Fruit fly (Drosophila melanogaster) whole organism, pupa: Measurements from ENCODE around the gene Xport-B.
A peak's percentile ranks its signal among the peaks of the same experiment; 100 is the strongest.

Experiments
- CG10348 ChIP-seq: fragments of 200-800 bp; sonication (Bioruptor generic); IDR thresholded peaks from 2 replicates; pipeline ENCODE4 v1.3.6; 2022; ENCODE audit warnings: missing biosample characterization, missing genetic modification characterization
- CG12605 ChIP-seq: fragments of 200-800 bp; sonication (Bioruptor generic); IDR thresholded peaks from 2 replicates; pipeline ENCODE4 v1.3.6; 2022; ENCODE audit warnings: missing biosample characterization, missing genetic modification characterization
- CG13204 ChIP-seq: fragments of 200-800 bp; sonication (Bioruptor generic); optimal IDR thresholded peaks from 2 replicates; lab custom pipeline; 2018; ENCODE audit warnings: missing biosample characterization, mild to moderate bottlenecking, missing genetic modification characterization, moderate library complexity
- CG14655 ChIP-seq: fragments of 200-800 bp; sonication (Bioruptor generic); optimal IDR thresholded peaks from 3 replicates; lab custom pipeline; 2017; ENCODE audit warnings: mild to moderate bottlenecking, missing biosample characterization, missing genetic modification reagents, missing genetic modification characterization
- CG15710 ChIP-seq: fragments of 200-800 bp; sonication (Bioruptor generic); optimal IDR thresholded peaks from 2 replicates; lab custom pipeline; 2018; ENCODE audit warnings: missing biosample characterization, mild to moderate bottlenecking, missing genetic modification characterization, moderate library complexity
- CG17806 ChIP-seq: fragments of 200-800 bp; sonication (Bioruptor generic); optimal IDR thresholded peaks from 2 replicates; lab custom pipeline; 2018; ENCODE audit warnings: missing biosample characterization, mild to moderate bottlenecking, missing genetic modification characterization, moderate library complexity
- CG32121 ChIP-seq: fragments of 200-800 bp; sonication (Bioruptor generic); IDR thresholded peaks from 2 replicates; pipeline ENCODE4 v1.3.6; 2022; ENCODE audit warnings: missing biosample characterization, missing genetic modification characterization
- CG34367 ChIP-seq: fragments of 200-800 bp; sonication (Bioruptor generic); optimal IDR thresholded peaks from 2 replicates; lab custom pipeline; 2018; ENCODE audit warnings: missing biosample characterization, mild to moderate bottlenecking, missing genetic modification characterization
- CG4496 ChIP-seq: fragments of 200-800 bp; sonication (Bioruptor generic); IDR thresholded peaks from 3 replicates; pipeline ENCODE4 v1.3.6; 2022; ENCODE audit warnings: missing biosample characterization, missing genetic modification characterization
- CG8159 ChIP-seq: fragments of 200-800 bp; sonication (Bioruptor generic); optimal IDR thresholded peaks from 3 replicates; lab custom pipeline; 2018; ENCODE audit warnings: missing biosample characterization, mild to moderate bottlenecking, missing genetic modification characterization, moderate library complexity
- CG8301 ChIP-seq: fragments of 200-800 bp; sonication (Bioruptor generic); optimal IDR thresholded peaks from 2 replicates; lab custom pipeline; 2018; ENCODE audit warnings: missing biosample characterization, mild to moderate bottlenecking, missing genetic modification characterization
- CG9948 ChIP-seq: fragments of 200-800 bp; sonication (Bioruptor generic); optimal IDR thresholded peaks from 2 replicates; lab custom pipeline; 2018; ENCODE audit warnings: missing biosample characterization, mild to moderate bottlenecking, missing genetic modification characterization, moderate library complexity
- D1 ChIP-seq: fragments of 200-800 bp; sonication (Bioruptor generic); optimal IDR thresholded peaks from 2 replicates; lab custom pipeline; 2018; ENCODE audit warnings: missing biosample characterization, mild to moderate bottlenecking, missing genetic modification characterization, moderate library complexity
- EcR ChIP-seq: fragments of 200-800 bp; sonication (Bioruptor generic); optimal IDR thresholded peaks from 3 replicates; lab custom pipeline; 2019; ENCODE audit warnings: missing biosample characterization, missing genetic modification characterization, mild to moderate bottlenecking, moderate library complexity, missing genetic modification reagents
- Ets98B ChIP-seq: fragments of 200-800 bp; sonication (Bioruptor generic); IDR thresholded peaks from 2 replicates; pipeline ENCODE4 v1.3.6; 2022; ENCODE audit warnings: missing biosample characterization, missing genetic modification characterization
- Pif1A ChIP-seq: fragments of 200-800 bp; sonication (Bioruptor generic); optimal IDR thresholded peaks from 3 replicates; lab custom pipeline; 2016; ENCODE audit warnings: missing biosample characterization, missing genetic modification characterization
- Pif1B ChIP-seq: fragments of 200-800 bp; sonication (Bioruptor generic); optimal IDR thresholded peaks from 3 replicates; lab custom pipeline; 2016; ENCODE audit warnings: missing biosample characterization, missing genetic modification characterization
- Snoo ChIP-seq: fragments of 200-800 bp; sonication (Bioruptor generic); optimal IDR thresholded peaks from 3 replicates; lab custom pipeline; 2017; ENCODE audit warnings: missing biosample characterization, mild to moderate bottlenecking, missing genetic modification characterization, inconsistent platforms
- fd96Ca ChIP-seq: fragments of 200-800 bp; sonication (Bioruptor generic); IDR thresholded peaks from 3 replicates; pipeline ENCODE4 v1.3.6; 2022; ENCODE audit warnings: missing biosample characterization, missing genetic modification characterization
- gl ChIP-seq: fragments of 200-800 bp; sonication (Bioruptor generic); optimal IDR thresholded peaks from 2 replicates; lab custom pipeline; 2018; ENCODE audit warnings: missing biosample characterization, mild to moderate bottlenecking, missing genetic modification characterization
- rn ChIP-seq: fragments of 200-800 bp; sonication (Bioruptor generic); IDR thresholded peaks from 2 replicates; pipeline ENCODE4 v1.3.6; 2022; ENCODE audit warnings: missing biosample characterization, missing genetic modification characterization

Gene Xport-B

DNA sequence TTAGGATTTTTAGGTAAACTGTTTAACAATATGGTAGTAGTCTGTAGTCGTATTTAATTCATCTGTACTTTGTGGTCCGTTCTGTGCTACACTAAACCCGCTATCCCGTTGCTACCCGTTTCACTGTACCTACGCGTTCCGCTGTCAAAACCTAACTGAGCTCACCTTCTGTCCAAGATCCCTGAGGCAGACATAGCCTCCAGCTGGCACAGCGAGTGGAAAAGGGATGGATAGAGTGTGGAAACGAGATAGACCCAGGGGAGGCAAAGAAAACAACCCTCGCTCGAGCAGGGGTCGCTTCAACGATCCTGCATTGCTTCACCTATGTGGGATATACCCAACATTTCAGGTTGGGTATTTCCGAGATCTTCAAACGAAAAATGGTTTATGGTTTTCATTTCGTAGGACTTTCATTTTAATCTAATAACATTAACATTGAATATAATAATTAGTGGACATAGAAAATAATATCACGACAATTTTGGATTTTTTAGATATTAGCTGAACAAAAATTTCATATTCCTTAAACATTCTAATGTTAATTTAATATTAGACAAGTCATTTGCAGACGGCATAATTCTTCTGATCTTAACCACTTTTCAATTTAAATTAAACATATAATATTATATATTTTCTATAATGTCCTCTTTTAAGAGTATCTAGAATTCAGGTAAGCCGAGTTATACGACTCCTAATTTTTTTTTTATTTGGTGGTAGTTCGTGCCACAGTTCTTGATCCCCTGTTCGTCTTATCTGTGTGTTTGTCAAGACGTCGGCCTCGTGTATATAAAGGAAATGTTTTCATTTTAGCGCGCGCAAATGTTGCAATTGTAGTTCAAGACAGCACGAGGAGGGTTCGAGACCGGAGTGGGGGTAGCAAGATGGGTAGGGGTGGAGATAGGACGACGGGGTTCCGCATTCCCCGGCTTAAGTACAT, 19.9 kb upstream of the Xport-B start, which contains the start of gene mira:
TSS of gene mira (minus strand) at position 281 of the 937 bp plus-strand sequence.
- no peak for TF ChIP-seq CG8159 (tag; lab: Kevin White, UChicago)
- TF ChIP-seq CG9948 = no peak
- TF ChIP-seq CG34367 (tag; lab: Kevin White, UChicago) = no peak
- no peak for TF ChIP-seq Pif1B
- no peak for TF ChIP-seq D1 (tag; lab: Kevin White, UChicago)
- no peak for TF ChIP-seq CG32121 (GFP tag; lab: Robert Waterston, UW)
- TF ChIP-seq CG8301 (tag; lab: Kevin White, UChicago) = no peak
- TF ChIP-seq Snoo = no peak
- no peak for TF ChIP-seq CG12605 (GFP tag; lab: Robert Waterston, UW)
- TF ChIP-seq EcR = no peak
- no peak for TF ChIP-seq Pif1A

DNA sequence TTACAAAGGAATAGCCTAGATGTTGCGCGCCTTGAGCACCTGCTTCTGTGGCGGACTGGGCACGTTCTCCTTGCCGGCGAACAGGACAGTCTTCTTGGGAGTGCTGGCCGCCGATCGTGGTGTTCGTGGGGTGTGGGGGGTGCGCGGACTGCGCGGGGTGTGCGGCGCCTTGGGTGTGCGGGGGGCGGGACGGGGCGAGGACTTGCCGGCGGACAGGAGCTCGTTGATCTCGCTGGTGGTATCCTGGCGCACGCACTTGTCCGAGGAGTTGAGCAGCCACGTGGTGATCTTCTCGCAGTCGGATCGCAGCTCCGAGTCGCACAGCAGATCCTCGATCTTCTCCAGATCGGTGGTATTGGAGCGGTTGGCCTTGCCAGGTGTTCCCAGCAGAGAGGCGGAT, 17.0 kb upstream of the Xport-B start:
- TF ChIP-seq D1 (tag; lab: Kevin White, UChicago) (no peak), CG12605 (GFP tag; lab: Robert Waterston, UW) (no peak), CG34367 (tag; lab: Kevin White, UChicago) (no peak), CG4496 (no peak), CG10348 (GFP tag; lab: Robert Waterston, UW) (no peak), CG13204 (no peak), rn (GFP tag; lab: Robert Waterston, UW) (no peak), CG14655 (GFP tag; lab: Kevin White, UChicago) (no peak), CG17806 (tag; lab: Kevin White, UChicago) (no peak), gl (tag; lab: Kevin White, UChicago) (no peak), CG8301 (tag; lab: Kevin White, UChicago) (no peak), CG8159 (tag; lab: Kevin White, UChicago) (no peak)

DNA sequence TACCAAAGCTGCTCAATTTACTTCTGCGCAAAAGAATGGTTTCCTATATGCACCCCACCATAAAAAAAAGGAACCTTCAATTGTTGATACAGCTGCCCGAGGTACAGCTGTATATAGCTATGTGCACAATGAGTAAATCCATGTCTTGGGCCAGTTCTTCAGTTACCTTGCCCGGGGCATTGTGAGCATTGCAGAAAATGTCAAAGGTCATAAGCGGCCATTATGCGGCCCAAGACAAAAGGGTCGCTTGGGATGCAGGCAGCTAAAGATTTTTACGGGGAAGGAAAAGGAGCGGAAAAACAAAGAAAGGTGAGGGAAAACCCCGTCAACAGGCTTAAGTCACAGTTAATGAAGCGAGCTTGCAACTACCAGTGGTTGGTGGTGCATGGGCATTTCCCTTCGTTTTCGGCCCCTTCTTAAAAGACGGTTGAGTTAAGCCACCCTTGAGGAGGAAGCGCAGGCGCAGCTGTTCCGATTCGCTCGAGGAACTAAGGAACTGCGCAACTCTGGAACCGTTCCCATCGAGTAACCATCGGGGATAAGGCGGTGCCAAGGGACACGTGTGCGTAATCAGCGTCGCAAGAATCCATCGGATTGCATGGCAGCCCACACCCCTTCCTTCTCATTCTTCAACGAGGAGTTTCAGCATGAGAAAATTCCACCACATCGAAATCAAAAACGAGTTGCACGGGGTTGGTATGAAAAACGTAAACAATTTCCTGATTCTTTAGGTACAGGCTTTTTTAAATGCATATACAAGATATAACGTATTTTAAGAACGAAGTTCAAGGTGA, 15.9 kb upstream of the Xport-B start:
- TF ChIP-seq Snoo = no peak
- TF ChIP-seq CG14655 (GFP tag; lab: Kevin White, UChicago) = no peak
- TF ChIP-seq CG15710 (tag; lab: Kevin White, UChicago) = no peak
- TF ChIP-seq EcR = no peak
- TF ChIP-seq D1 (tag; lab: Kevin White, UChicago) = no peak
- TF ChIP-seq fd96Ca (GFP tag; lab: Robert Waterston, UW) = no peak
- TF ChIP-seq CG34367 (tag; lab: Kevin White, UChicago) = no peak
- no peak for TF ChIP-seq CG12605 (GFP tag; lab: Robert Waterston, UW)
- no peak for TF ChIP-seq Pif1B
- no peak for TF ChIP-seq CG17806 (tag; lab: Kevin White, UChicago)
- TF ChIP-seq CG10348 (GFP tag; lab: Robert Waterston, UW) = no peak
- no peak for TF ChIP-seq Ets98B (GFP tag; lab: Robert Waterston, UW)
- TF ChIP-seq CG32121 (GFP tag; lab: Robert Waterston, UW) = no peak
- no peak for TF ChIP-seq Pif1A
- no peak for TF ChIP-seq gl (tag; lab: Kevin White, UChicago)
- TF ChIP-seq CG9948 = no peak
- no peak for TF ChIP-seq CG8159 (tag; lab: Kevin White, UChicago)
- no peak for TF ChIP-seq CG8301 (tag; lab: Kevin White, UChicago)
- TF ChIP-seq CG4496 = no peak

DNA sequence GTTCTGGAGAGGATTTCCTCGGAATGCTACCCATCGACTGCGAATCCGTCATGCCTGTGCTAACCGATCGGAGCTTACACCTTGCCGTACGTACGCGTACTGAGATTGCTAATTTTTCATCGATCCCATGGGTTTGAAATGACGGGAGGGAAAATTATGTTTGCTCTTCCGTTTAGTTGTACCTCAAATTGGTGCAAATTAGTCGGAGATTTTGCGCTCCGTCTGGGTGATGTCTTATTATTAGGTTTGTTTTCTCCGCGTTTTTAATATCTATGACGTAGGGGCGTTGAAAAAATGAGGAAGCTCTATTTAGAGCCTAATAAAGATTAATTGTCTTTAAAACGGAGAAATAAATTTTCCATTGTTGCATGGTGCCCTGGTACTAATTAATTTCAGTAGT, 13.3 kb upstream of the Xport-B start, which contains the start of gene CG4459:
TSS of gene CG4459 (minus strand) at position 101 of the 400 bp plus-strand sequence.
- no peak for TF ChIP-seq EcR
- TF ChIP-seq, all 21 proteins: peak for 0

DNA sequence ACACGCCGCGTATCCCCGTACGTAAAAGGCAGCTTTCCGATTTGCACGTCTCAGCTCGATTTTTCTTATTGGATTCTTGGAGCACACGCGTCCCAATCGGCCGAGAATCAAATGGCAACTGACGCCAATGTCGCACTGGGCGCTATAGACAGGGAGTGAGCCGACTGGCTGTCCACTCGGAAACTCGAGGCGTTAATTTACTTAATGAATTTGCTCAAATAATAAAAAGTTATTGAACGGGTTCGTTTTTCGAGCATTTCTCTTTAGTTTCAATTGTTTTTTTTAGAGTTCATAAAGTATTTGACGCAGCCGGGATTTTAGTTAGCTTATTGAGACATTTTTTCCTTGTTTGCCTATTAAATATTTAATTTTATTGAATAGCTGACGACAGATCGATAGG, 10.1 kb upstream of the Xport-B start, which contains the start of gene CG4462:
TSS of gene CG4462 (minus strand) at position 101 of the 400 bp plus-strand sequence.
- TF ChIP-seq fd96Ca (GFP tag; lab: Robert Waterston, UW) (no peak), CG8301 (tag; lab: Kevin White, UChicago) (no peak), rn (GFP tag; lab: Robert Waterston, UW) (no peak), CG14655 (GFP tag; lab: Kevin White, UChicago) (no peak), EcR (no peak), gl (tag; lab: Kevin White, UChicago) (no peak)

DNA sequence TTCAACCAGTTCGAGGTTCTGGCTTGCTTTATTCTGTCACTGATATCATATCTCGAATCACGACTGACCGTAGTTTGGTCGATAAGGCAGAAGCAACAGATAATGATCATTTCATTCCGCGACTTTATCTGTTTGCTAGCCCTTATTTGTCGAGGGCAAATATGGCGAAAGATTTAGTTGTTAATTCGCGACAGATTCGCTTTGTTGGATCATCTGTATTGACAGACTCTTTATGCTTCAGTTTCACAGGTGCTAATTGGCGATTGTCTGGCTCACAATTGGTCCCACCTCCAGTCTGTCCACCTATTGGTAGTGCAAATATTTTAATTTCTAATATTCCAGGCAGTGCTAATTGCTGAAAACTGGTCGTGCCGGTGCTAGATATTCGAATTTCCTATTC, 9.1 kb upstream of the Xport-B start:
- TF ChIP-seq CG15710 (tag; lab: Kevin White, UChicago) = no peak
- TF ChIP-seq D1 (tag; lab: Kevin White, UChicago) = no peak
- no peak for TF ChIP-seq CG17806 (tag; lab: Kevin White, UChicago)
- no peak for TF ChIP-seq Ets98B (GFP tag; lab: Robert Waterston, UW)
- TF ChIP-seq Pif1B = peak; percentile 77
- no peak for TF ChIP-seq CG4496
- no peak for TF ChIP-seq CG8159 (tag; lab: Kevin White, UChicago)
- no peak for TF ChIP-seq CG8301 (tag; lab: Kevin White, UChicago)
- no peak for TF ChIP-seq CG12605 (GFP tag; lab: Robert Waterston, UW)
- TF ChIP-seq Snoo = no peak
- TF ChIP-seq CG32121 (GFP tag; lab: Robert Waterston, UW) = no peak
- TF ChIP-seq EcR = no peak
- TF ChIP-seq fd96Ca (GFP tag; lab: Robert Waterston, UW) = no peak
- TF ChIP-seq CG34367 (tag; lab: Kevin White, UChicago) = peak; percentile 41
- peak; percentile 83 for TF ChIP-seq Pif1A
- no peak for TF ChIP-seq CG14655 (GFP tag; lab: Kevin White, UChicago)
- TF ChIP-seq rn (GFP tag; lab: Robert Waterston, UW) = no peak
- no peak for TF ChIP-seq CG13204
- TF ChIP-seq CG9948 = no peak
- TF ChIP-seq gl (tag; lab: Kevin White, UChicago) = peak; percentile 63
- TF ChIP-seq CG10348 (GFP tag; lab: Robert Waterston, UW) = no peak
- TF ChIP-seq, all 21 proteins: peak for 4
